Worm (Caenorhabditis elegans) whole organism, young adult: ENCODE results near the gene F11G11.15.

Source experiments
- F55B11.4 ChIP-seq: sonication (generic microtip); optimal IDR thresholded peaks from 2 replicates; lab custom pipeline; 2016; ENCODE audit warnings: missing compliant biosample characterization, missing genetic modification characterization, borderline replicate concordance; ENCODE audit not compliant: insufficient read depth
- aptf-2 ChIP-seq: fragments of 200-800 bp; sonication (Bioruptor generic); conservative IDR thresholded peaks from 2 replicates; pipeline ENCODE4 v1.3.6; 2022; ENCODE audit warnings: missing genetic modification reagents, missing genetic modification characterization, missing compliant biosample characterization
- dox-1 ChIP-seq: fragments of 200-800 bp; sonication (Bioruptor generic); IDR thresholded peaks from 2 replicates; pipeline ENCODE4 v1.3.6; 2022; ENCODE audit warnings: missing genetic modification reagents, missing genetic modification characterization, missing compliant biosample characterization
- madf-8 ChIP-seq: fragments of 200-800 bp; sonication (Bioruptor generic); conservative IDR thresholded peaks from 2 replicates; pipeline ENCODE4 v1.3.6; 2022; ENCODE audit warnings: missing genetic modification reagents, missing genetic modification characterization, missing compliant biosample characterization
- unc-130 ChIP-seq: sonication (generic microtip); optimal IDR thresholded peaks from 2 replicates; lab custom pipeline; 2016; ENCODE audit warnings: missing genetic modification reagents, missing genetic modification characterization, missing compliant biosample characterization

DNA sequence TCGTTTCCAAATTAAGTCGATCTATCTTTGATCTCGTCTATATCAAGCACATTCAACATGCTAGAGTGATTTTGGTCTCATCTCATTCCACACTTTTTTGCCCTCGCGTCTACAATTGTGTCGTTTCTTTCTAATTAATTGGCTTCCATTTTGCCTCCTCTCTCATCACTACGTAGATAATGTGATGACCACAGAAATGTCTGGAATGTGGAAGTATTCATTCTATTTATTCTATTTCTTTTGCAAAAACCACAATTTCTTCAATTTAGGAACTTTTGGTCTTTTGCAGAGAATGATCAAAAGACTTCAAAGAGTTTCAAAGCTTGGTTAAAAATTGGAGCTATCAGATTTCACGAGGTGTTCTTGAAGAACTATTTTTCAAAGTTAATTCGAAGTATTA lies 40.9 kb downstream of the F11G11.15 start:
- TF ChIP-seq dox-1 (GFP tag; lab: Robert Waterston, UW): no peak
- TF ChIP-seq madf-8 (GFP tag; lab: Robert Waterston, UW): no peak
- no peak for TF ChIP-seq F55B11.4 (tag; lab: Kevin White, UChicago)
- no peak for TF ChIP-seq aptf-2 (GFP tag; lab: Robert Waterston, UW)
- no peak for TF ChIP-seq unc-130 (GFP tag; lab: Kevin White, UChicago)
